Fruit fly (Drosophila melanogaster) whole organism, embryonic: ENCODE measurements around the gene Gga.

Experiments
- Atf-2 ChIP-seq: fragments of 200-800 bp; sonication (Bioruptor generic); optimal IDR thresholded peaks from 2 replicates; lab custom pipeline; 2016; ENCODE audit warnings: missing biosample characterization, missing genetic modification characterization
- Atf3 ChIP-seq: fragments of 200-800 bp; sonication (Bioruptor generic); optimal IDR thresholded peaks from 3 replicates; lab custom pipeline; 2016; ENCODE audit warnings: missing biosample characterization, missing genetic modification characterization
- CG10321 ChIP-seq: fragments of 200-800 bp; sonication (Bioruptor generic); IDR thresholded peaks from 2 replicates; pipeline ENCODE4 v1.3.6; 2022; ENCODE audit warnings: missing biosample characterization, missing genetic modification characterization
- CG10959 ChIP-seq: fragments of 200-800 bp; sonication (Bioruptor generic); IDR thresholded peaks from 2 replicates; pipeline ENCODE4 v1.3.6; 2022; ENCODE audit warnings: missing biosample characterization, missing genetic modification characterization
- CG11398 ChIP-seq: fragments of 200-800 bp; sonication (Bioruptor generic); optimal IDR thresholded peaks from 2 replicates; lab custom pipeline; 2016; ENCODE audit warnings: missing biosample characterization, missing genetic modification characterization
- CG11723 ChIP-seq: fragments of 200-800 bp; sonication (Bioruptor generic); optimal IDR thresholded peaks from 2 replicates; lab custom pipeline; 2017; ENCODE audit warnings: missing biosample characterization, mild to moderate bottlenecking, missing genetic modification characterization
- CG12219 ChIP-seq: fragments of 200-800 bp; sonication (Bioruptor generic); optimal IDR thresholded peaks from 3 replicates; lab custom pipeline; 2018; ENCODE audit warnings: missing biosample characterization, mild to moderate bottlenecking, missing genetic modification characterization
- CG12236 ChIP-seq: fragments of 200-800 bp; sonication (Bioruptor generic); optimal IDR thresholded peaks from 2 replicates; lab custom pipeline; 2016; ENCODE audit warnings: missing biosample characterization, missing genetic modification characterization
- CG1233 ChIP-seq: fragments of 200-800 bp; sonication (Bioruptor generic); optimal IDR thresholded peaks from 4 replicates; lab custom pipeline; 2018; ENCODE audit warnings: missing biosample characterization, mild to moderate bottlenecking, missing genetic modification characterization
- CG13123 ChIP-seq: fragments of 200-800 bp; sonication (Bioruptor generic); optimal IDR thresholded peaks from 2 replicates; lab custom pipeline; 2016; ENCODE audit warnings: missing biosample characterization, missing genetic modification characterization
- CG16813 ChIP-seq: fragments of 200-800 bp; sonication (Bioruptor generic); IDR thresholded peaks from 3 replicates; pipeline ENCODE4 v1.3.6; 2022; ENCODE audit warnings: missing biosample characterization, missing genetic modification characterization; ENCODE audit not compliant: partially characterized antibody
- CG16863 ChIP-seq: fragments of 200-800 bp; sonication (Bioruptor generic); optimal IDR thresholded peaks from 3 replicates; lab custom pipeline; 2016; ENCODE audit warnings: missing biosample characterization, missing genetic modification characterization
- CG17359 ChIP-seq: fragments of 200-800 bp; sonication (Bioruptor generic); optimal IDR thresholded peaks from 3 replicates; lab custom pipeline; 2018; ENCODE audit warnings: missing biosample characterization, mild to moderate bottlenecking, missing genetic modification characterization, moderate library complexity
- CG18764 ChIP-seq: fragments of 200-800 bp; sonication (Bioruptor generic); optimal IDR thresholded peaks from 3 replicates; lab custom pipeline; 2016; ENCODE audit warnings: missing biosample characterization, missing genetic modification characterization
- CG31365 ChIP-seq: fragments of 200-800 bp; sonication (Bioruptor generic); optimal IDR thresholded peaks from 2 replicates; lab custom pipeline; 2018; ENCODE audit warnings: missing biosample characterization, mild to moderate bottlenecking, missing genetic modification characterization
- CG34422 ChIP-seq: fragments of 200-800 bp; sonication (Bioruptor generic); IDR thresholded peaks from 3 replicates; pipeline ENCODE4 v1.3.6; 2022; ENCODE audit warnings: missing biosample characterization, missing genetic modification characterization
- CG3838 ChIP-seq: fragments of 200-800 bp; sonication (Bioruptor generic); optimal IDR thresholded peaks from 3 replicates; lab custom pipeline; 2016; ENCODE audit warnings: missing biosample characterization, missing genetic modification characterization
- CG3847 ChIP-seq: fragments of 200-800 bp; sonication (Bioruptor generic); IDR thresholded peaks from 2 replicates; pipeline ENCODE4 v1.3.6; 2022; ENCODE audit warnings: missing biosample characterization, missing genetic modification characterization
- CG7987 ChIP-seq: fragments of 200-800 bp; sonication (Bioruptor generic); optimal IDR thresholded peaks from 2 replicates; lab custom pipeline; 2018; ENCODE audit warnings: missing biosample characterization, mild to moderate bottlenecking, missing genetic modification characterization, moderate library complexity
- CG8089 ChIP-seq: fragments of 200-800 bp; sonication (Bioruptor generic); optimal IDR thresholded peaks from 3 replicates; lab custom pipeline; 2016; ENCODE audit warnings: missing biosample characterization, missing genetic modification characterization
- CG8388 ChIP-seq: fragments of 200-800 bp; sonication (Bioruptor generic); optimal IDR thresholded peaks from 2 replicates; lab custom pipeline; 2019; ENCODE audit warnings: missing biosample characterization, mild to moderate bottlenecking, missing genetic modification characterization, moderate library complexity
- CG9876 ChIP-seq: fragments of 200-800 bp; sonication (Bioruptor generic); optimal IDR thresholded peaks from 2 replicates; lab custom pipeline; 2016; ENCODE audit warnings: missing biosample characterization, missing genetic modification characterization
- CTCF ChIP-seq: fragments of 200-800 bp; sonication (Bioruptor generic); optimal IDR thresholded peaks from 2 replicates; lab custom pipeline; 2017; ENCODE audit warnings: missing biosample characterization, mild to moderate bottlenecking, missing genetic modification characterization, moderate library complexity
- Camta ChIP-seq: fragments of 200-800 bp; sonication (Bioruptor generic); optimal IDR thresholded peaks from 2 replicates; lab custom pipeline; 2016; ENCODE audit warnings: missing biosample characterization, missing genetic modification characterization
- CkIIα-i1 ChIP-seq: fragments of 200-800 bp; sonication (Bioruptor generic); IDR thresholded peaks from 2 replicates; pipeline ENCODE4 v1.3.6; 2022; ENCODE audit warnings: missing biosample characterization, missing genetic modification characterization
- H15 ChIP-seq: fragments of 200-800 bp; sonication (Bioruptor generic); IDR thresholded peaks from 3 replicates; pipeline ENCODE4 v1.3.6; 2022; ENCODE audit warnings: missing biosample characterization, missing genetic modification characterization
- Lim3 ChIP-seq: fragments of 200-800 bp; sonication (Bioruptor generic); IDR thresholded peaks from 2 replicates; pipeline ENCODE4 v1.3.6; 2022; ENCODE audit warnings: missing biosample characterization, missing genetic modification characterization
- Med ChIP-seq: fragments of 200-800 bp; sonication (Bioruptor generic); peaks from one replicate; lab custom pipeline; 2016; ENCODE audit warnings: missing biosample characterization, missing genetic modification characterization, mild to moderate bottlenecking, inconsistent platforms, moderate library complexity
- Nf-YA ChIP-seq: fragments of 200-800 bp; sonication (Bioruptor generic); IDR thresholded peaks from 2 replicates; pipeline ENCODE4 v1.3.6; 2022; ENCODE audit warnings: missing biosample characterization, missing genetic modification characterization
- Opbp ChIP-seq: fragments of 200-800 bp; sonication (Bioruptor generic); IDR thresholded peaks from 3 replicates; pipeline ENCODE4 v1.3.6; 2022; ENCODE audit warnings: missing biosample characterization, missing genetic modification characterization; ENCODE audit not compliant: partially characterized antibody
- amos ChIP-seq: fragments of 200-800 bp; sonication (Bioruptor generic); IDR thresholded peaks from 2 replicates; pipeline ENCODE4 v1.3.6; 2022; ENCODE audit warnings: missing biosample characterization, missing genetic modification characterization; ENCODE audit not compliant: partially characterized antibody
- ara ChIP-seq: fragments of 200-800 bp; sonication (Bioruptor generic); IDR thresholded peaks from 2 replicates; pipeline ENCODE4 v1.3.6; 2022; ENCODE audit warnings: missing biosample characterization, missing genetic modification characterization
- ash1 ChIP-seq: fragments of 200-800 bp; sonication (Bioruptor generic); optimal IDR thresholded peaks from 2 replicates; lab custom pipeline; 2018; ENCODE audit warnings: missing biosample characterization, mild to moderate bottlenecking, missing genetic modification characterization
- ato ChIP-seq: fragments of 200-800 bp; sonication (Bioruptor generic); IDR thresholded peaks from 2 replicates; pipeline ENCODE4 v1.3.6; 2022; ENCODE audit warnings: missing biosample characterization, missing genetic modification characterization; ENCODE audit not compliant: partially characterized antibody
- bbx ChIP-seq: fragments of 200-800 bp; sonication (Bioruptor generic); IDR thresholded peaks from 2 replicates; pipeline ENCODE4 v1.3.6; 2022; ENCODE audit warnings: missing biosample characterization, missing genetic modification characterization; ENCODE audit not compliant: partially characterized antibody
- cwo ChIP-seq: fragments of 200-800 bp; sonication (Bioruptor generic); optimal IDR thresholded peaks from 3 replicates; lab custom pipeline; 2017; ENCODE audit warnings: missing biosample characterization, missing genetic modification characterization, mild to moderate bottlenecking, moderate library complexity, missing genetic modification reagents
- dati ChIP-seq: fragments of 200-800 bp; sonication (Bioruptor generic); IDR thresholded peaks from 2 replicates; pipeline ENCODE4 v1.3.6; 2022; ENCODE audit warnings: missing biosample characterization, missing genetic modification characterization
- eyg ChIP-seq: fragments of 200-800 bp; sonication (Bioruptor generic); optimal IDR thresholded peaks from 3 replicates; lab custom pipeline; 2016; ENCODE audit warnings: missing biosample characterization, missing genetic modification characterization
- gro ChIP-seq: fragments of 200-800 bp; sonication (Bioruptor generic); optimal IDR thresholded peaks from 2 replicates; lab custom pipeline; 2016; ENCODE audit warnings: missing biosample characterization, missing genetic modification characterization
- gsb-n ChIP-seq: fragments of 200-800 bp; sonication (Bioruptor generic); optimal IDR thresholded peaks from 3 replicates; lab custom pipeline; 2018; ENCODE audit warnings: missing biosample characterization, mild to moderate bottlenecking, missing genetic modification characterization
- jing ChIP-seq: fragments of 200-800 bp; sonication (Bioruptor generic); optimal IDR thresholded peaks from 2 replicates; lab custom pipeline; 2018; ENCODE audit warnings: missing biosample characterization, mild to moderate bottlenecking, missing genetic modification characterization
- lmd ChIP-seq: fragments of 200-800 bp; sonication (Bioruptor generic); IDR thresholded peaks from 2 replicates; pipeline ENCODE4 v1.3.6; 2022; ENCODE audit warnings: missing biosample characterization, missing genetic modification characterization
- p53 ChIP-seq: fragments of 200-800 bp; sonication (Bioruptor generic); optimal IDR thresholded peaks from 2 replicates; lab custom pipeline; 2016; ENCODE audit warnings: missing biosample characterization, missing genetic modification characterization
- pfk ChIP-seq: fragments of 200-800 bp; sonication (Bioruptor generic); optimal IDR thresholded peaks from 2 replicates; lab custom pipeline; 2018; ENCODE audit warnings: missing biosample characterization, mild to moderate bottlenecking, missing genetic modification characterization, moderate library complexity
- pzg ChIP-seq: fragments of 200-800 bp; sonication (Bioruptor generic); optimal IDR thresholded peaks from 3 replicates; lab custom pipeline; 2018; ENCODE audit warnings: missing biosample characterization, mild to moderate bottlenecking, missing genetic modification characterization, moderate library complexity
- scrt ChIP-seq: fragments of 200-800 bp; sonication (Bioruptor generic); optimal IDR thresholded peaks from 2 replicates; lab custom pipeline; 2018; ENCODE audit warnings: missing biosample characterization, mild to moderate bottlenecking, missing genetic modification characterization, moderate library complexity
- tap ChIP-seq: fragments of 200-800 bp; optimal IDR thresholded peaks from 3 replicates; lab custom pipeline; 2019; ENCODE audit warnings: missing biosample characterization, mild to moderate bottlenecking, missing genetic modification characterization, moderate library complexity
- trh ChIP-seq: fragments of 200-800 bp; sonication (Bioruptor generic); optimal IDR thresholded peaks from 2 replicates; lab custom pipeline; 2016; ENCODE audit warnings: missing biosample characterization, missing genetic modification characterization
- unpg ChIP-seq: fragments of 200-800 bp; sonication (Bioruptor generic); optimal IDR thresholded peaks from 3 replicates; lab custom pipeline; 2018; ENCODE audit warnings: missing biosample characterization, mild to moderate bottlenecking, missing genetic modification characterization, moderate library complexity
- wek ChIP-seq: fragments of 200-800 bp; sonication (Bioruptor generic); optimal IDR thresholded peaks from 3 replicates; lab custom pipeline; 2018; ENCODE audit warnings: missing biosample characterization, mild to moderate bottlenecking, missing genetic modification characterization, moderate library complexity
- zfh2 ChIP-seq: fragments of 200-800 bp; sonication (Bioruptor generic); optimal IDR thresholded peaks from 2 replicates; lab custom pipeline; 2016; ENCODE audit warnings: missing biosample characterization, missing genetic modification characterization

The Gga gene

DNA sequence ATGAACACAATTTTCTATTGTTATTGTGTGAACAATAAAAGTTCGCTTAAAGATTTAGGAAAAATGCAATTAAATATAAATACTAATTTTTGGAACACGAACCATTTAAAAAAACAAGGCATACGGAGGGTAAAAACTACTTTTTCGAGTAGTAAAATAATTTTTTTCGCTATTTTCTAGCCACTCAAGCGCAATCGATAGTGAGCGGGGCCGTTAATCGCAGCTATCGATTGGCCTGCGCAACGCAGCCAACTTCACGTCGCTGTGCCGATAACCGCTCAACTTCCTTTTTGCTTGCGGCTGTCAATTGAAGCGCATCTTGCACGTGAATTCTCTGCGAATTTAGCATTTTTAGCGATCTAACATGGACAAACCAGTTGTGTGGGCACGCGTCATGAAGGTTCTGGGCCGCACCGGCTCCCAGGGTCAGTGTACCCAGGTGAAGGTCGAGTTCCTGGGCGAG is 46.5 kb upstream of the Gga start, which contains the start of gene RpS28b (continued):
- TF ChIP-seq unpg (GFP tag; lab: Kevin White, UChicago): peak; percentile 72
- peak; percentile 88 for TF ChIP-seq CG17359 (tag; lab: Kevin White, UChicago)
- TF ChIP-seq Atf3 (GFP tag; lab: Kevin White, UChicago): peak; percentile 75
- TF ChIP-seq Atf-2 (GFP tag; lab: Kevin White, UChicago): peak; percentile 83
- TF ChIP-seq CG11398 (GFP tag; lab: Kevin White, UChicago): peak; percentile 90
- peak; percentile 54 for TF ChIP-seq CG8388 (GFP tag; lab: Kevin White, UChicago)
- TF ChIP-seq CG7987 (GFP tag; lab: Kevin White, UChicago): peak; percentile 97
- 0 out of 2 replicates have a peak, but pooled peaks have one; percentile 30 for TF ChIP-seq Lim3
- peak; percentile 77 for TF ChIP-seq CG3838
- peak; percentile 66 for TF ChIP-seq jing (GFP tag; lab: Kevin White, UChicago)
- TF ChIP-seq H15: peak; percentile 93
- TF ChIP-seq pzg (GFP tag; lab: Kevin White, UChicago): peak; percentile 71
- TF ChIP-seq CG13123 (GFP tag; lab: Kevin White, UChicago): peak; percentile 98
- peak; percentile 100 for TF ChIP-seq Opbp (GFP tag; lab: Robert Waterston, UW)
- TF ChIP-seq bbx (GFP tag; lab: Robert Waterston, UW): peak; percentile 81
- TF ChIP-seq dati: peak; percentile 91
- TF ChIP-seq scrt (GFP tag; lab: Kevin White, UChicago): peak; percentile 86
- TF ChIP-seq CG16863 (GFP tag; lab: Kevin White, UChicago): peak; percentile 78
- TF ChIP-seq CG12236 (GFP tag; lab: Kevin White, UChicago): peak; percentile 75
- TF ChIP-seq Med (GFP tag; lab: Kevin White, UChicago): peak; percentile 99
- TF ChIP-seq gro (GFP tag; lab: Kevin White, UChicago): peak; percentile 86
- peak; percentile 73 for TF ChIP-seq CG10321 (GFP tag; lab: Robert Waterston, UW)
- peak; percentile 84 for TF ChIP-seq p53
- peak; percentile 91 for TF ChIP-seq wek (GFP tag; lab: Kevin White, UChicago)
- TF ChIP-seq Camta (GFP tag; lab: Kevin White, UChicago): peak; percentile 85
- TF ChIP-seq pfk (GFP tag; lab: Kevin White, UChicago): peak; percentile 80
- TF ChIP-seq ara: peak; percentile 88
- peak; percentile 91 for TF ChIP-seq CG3847 (GFP tag; lab: Robert Waterston, UW)
- TF ChIP-seq CG11723 (GFP tag; lab: Kevin White, UChicago): peak; percentile 87
- peak; percentile 76 for TF ChIP-seq cwo (GFP tag; lab: Kevin White, UChicago)
- TF ChIP-seq eyg (GFP tag; lab: Kevin White, UChicago): peak; percentile 86
- peak; percentile 94 for TF ChIP-seq CG1233 (GFP tag; lab: Kevin White, UChicago)
- peak; percentile 62 for TF ChIP-seq gsb-n
- no peak for TF ChIP-seq CkIIα-i1
- peak; percentile 83 for TF ChIP-seq CG16813 (GFP tag; lab: Robert Waterston, UW)
- peak; percentile 83 for TF ChIP-seq lmd (GFP tag; lab: Robert Waterston, UW)
- peak; percentile 79 for TF ChIP-seq ato (GFP tag; lab: Robert Waterston, UW)
- TF ChIP-seq ash1 (GFP tag; lab: Kevin White, UChicago): peak; percentile 93
- peak; percentile 92 for TF ChIP-seq CG34422 (GFP tag; lab: Robert Waterston, UW)
- peak; percentile 87 for TF ChIP-seq Nf-YA
- peak; percentile 56 for TF ChIP-seq CTCF (GFP tag; lab: Kevin White, UChicago)
- TF ChIP-seq amos (GFP tag; lab: Robert Waterston, UW): peak; percentile 87
- peak; percentile 94 for TF ChIP-seq CG9876 (GFP tag; lab: Kevin White, UChicago)
- TF ChIP-seq CG31365 (tag; lab: Kevin White, UChicago): peak; percentile 81
- TF ChIP-seq CG10959 (GFP tag; lab: Robert Waterston, UW): peak; percentile 89
- peak; percentile 85 for TF ChIP-seq CG12219 (GFP tag; lab: Kevin White, UChicago)
- peak; percentile 71 for TF ChIP-seq CG18764
- peak; percentile 62 for TF ChIP-seq tap (tag; lab: Kevin White, UChicago)
- TF ChIP-seq zfh2: peak; percentile 84
- peak; percentile 91 for TF ChIP-seq CG8089
- peak; percentile 78 for TF ChIP-seq trh (GFP tag; lab: Kevin White, UChicago)
